Fruit fly (Drosophila melanogaster) whole organism, embryonic: ENCODE data around the gene mRpL49.

Source experiments
- Antp ChIP-seq: fragments of 200-800 bp; sonication (Bioruptor generic); optimal IDR thresholded peaks from 3 replicates; lab custom pipeline; 2016; ENCODE audit warnings: missing biosample characterization, missing genetic modification characterization
- Blimp-1 ChIP-seq: fragments of 200-800 bp; sonication (Bioruptor generic); optimal IDR thresholded peaks from 3 replicates; lab custom pipeline; 2018; ENCODE audit warnings: missing biosample characterization, missing genetic modification characterization, mild to moderate bottlenecking, moderate library complexity, missing genetic modification reagents
- BtbVII ChIP-seq: fragments of 200-800 bp; sonication (Bioruptor generic); optimal IDR thresholded peaks from 3 replicates; lab custom pipeline; 2017; ENCODE audit warnings: missing biosample characterization, mild to moderate bottlenecking, missing genetic modification characterization
- CG10267 ChIP-seq: fragments of 200-800 bp; sonication (Bioruptor generic); optimal IDR thresholded peaks from 2 replicates; lab custom pipeline; 2018; ENCODE audit warnings: missing biosample characterization, mild to moderate bottlenecking, missing genetic modification characterization, moderate library complexity
- CG11247 ChIP-seq: fragments of 200-800 bp; sonication (Bioruptor generic); IDR thresholded peaks from 2 replicates; pipeline ENCODE4 v1.3.6; 2022; ENCODE audit warnings: missing biosample characterization, missing genetic modification characterization
- CG11504 ChIP-seq: fragments of 200-800 bp; sonication (Bioruptor generic); optimal IDR thresholded peaks from 3 replicates; lab custom pipeline; 2019; ENCODE audit warnings: missing biosample characterization, mild to moderate bottlenecking, missing genetic modification characterization, moderate library complexity
- CG12236 ChIP-seq: fragments of 200-800 bp; sonication (Bioruptor generic); optimal IDR thresholded peaks from 2 replicates; lab custom pipeline; 2016; ENCODE audit warnings: missing biosample characterization, missing genetic modification characterization
- CG12391 ChIP-seq: fragments of 200-800 bp; sonication (Bioruptor generic); optimal IDR thresholded peaks from 3 replicates; lab custom pipeline; 2018; ENCODE audit warnings: missing biosample characterization, mild to moderate bottlenecking, missing genetic modification characterization, moderate library complexity
- CG14014 ChIP-seq: fragments of 200-800 bp; sonication (Bioruptor generic); IDR thresholded peaks from 2 replicates; pipeline ENCODE4 v1.3.6; 2022; ENCODE audit warnings: missing biosample characterization, missing genetic modification characterization
- CG14860 ChIP-seq: fragments of 200-800 bp; sonication (Bioruptor generic); IDR thresholded peaks from 3 replicates; pipeline ENCODE4 v1.3.6; 2022; ENCODE audit warnings: missing biosample characterization, missing genetic modification characterization; ENCODE audit not compliant: partially characterized antibody
- CG16779 ChIP-seq: fragments of 200-800 bp; sonication (Bioruptor generic); IDR thresholded peaks from 2 replicates; pipeline ENCODE4 v1.3.6; 2022; ENCODE audit warnings: missing biosample characterization, missing genetic modification characterization
- CG18262 ChIP-seq: fragments of 200-800 bp; optimal IDR thresholded peaks from 3 replicates; lab custom pipeline; 2019; ENCODE audit warnings: missing biosample characterization, mild to moderate bottlenecking, missing genetic modification characterization, moderate library complexity
- CG6854 ChIP-seq: fragments of 200-800 bp; sonication (Bioruptor generic); optimal IDR thresholded peaks from 3 replicates; lab custom pipeline; 2017; ENCODE audit warnings: missing biosample characterization, mild to moderate bottlenecking, missing genetic modification characterization
- CG7839 ChIP-seq: fragments of 200-800 bp; sonication (Bioruptor generic); optimal IDR thresholded peaks from 3 replicates; lab custom pipeline; 2018; ENCODE audit warnings: missing biosample characterization, mild to moderate bottlenecking, missing genetic modification characterization, moderate library complexity
- CG9437 ChIP-seq: fragments of 200-800 bp; sonication (Bioruptor generic); optimal IDR thresholded peaks from 2 replicates; lab custom pipeline; 2018; ENCODE audit warnings: missing biosample characterization, mild to moderate bottlenecking, missing genetic modification characterization
- CG9727 ChIP-seq: fragments of 200-800 bp; sonication (Bioruptor generic); optimal IDR thresholded peaks from 3 replicates; lab custom pipeline; 2017; ENCODE audit warnings: missing biosample characterization, mild to moderate bottlenecking, missing genetic modification characterization
- CG9797 ChIP-seq: fragments of 200-800 bp; sonication (Bioruptor generic); optimal IDR thresholded peaks from 3 replicates; lab custom pipeline; 2018; ENCODE audit warnings: missing biosample characterization, mild to moderate bottlenecking, missing genetic modification characterization
- CrebB ChIP-seq: fragments of 200-800 bp; sonication (Bioruptor generic); optimal IDR thresholded peaks from 3 replicates; lab custom pipeline; 2018; ENCODE audit warnings: missing biosample characterization, mild to moderate bottlenecking, missing genetic modification characterization
- E2f1 ChIP-seq: fragments of 200-800 bp; sonication (Bioruptor generic); IDR thresholded peaks from 2 replicates; pipeline ENCODE4 v1.3.6; 2022; ENCODE audit warnings: missing biosample characterization, missing genetic modification characterization
- Elba2 ChIP-seq: fragments of 200-800 bp; sonication (Bioruptor generic); optimal IDR thresholded peaks from 3 replicates; lab custom pipeline; 2016; ENCODE audit warnings: missing biosample characterization, missing genetic modification characterization
- HLH4C ChIP-seq: fragments of 200-800 bp; sonication (Bioruptor generic); IDR thresholded peaks from 3 replicates; pipeline ENCODE4 v1.3.6; 2022; ENCODE audit warnings: missing biosample characterization, missing genetic modification characterization; ENCODE audit not compliant: partially characterized antibody
- HLHmδ ChIP-seq: fragments of 200-800 bp; sonication (Bioruptor generic); optimal IDR thresholded peaks from 2 replicates; lab custom pipeline; 2018; ENCODE audit warnings: missing biosample characterization, mild to moderate bottlenecking, missing genetic modification characterization, moderate library complexity
- Sox100B ChIP-seq: fragments of 200-800 bp; sonication (Bioruptor generic); optimal IDR thresholded peaks from 3 replicates; lab custom pipeline; 2018; ENCODE audit warnings: missing biosample characterization, mild to moderate bottlenecking, missing genetic modification characterization
- Xrp1 ChIP-seq: fragments of 200-800 bp; sonication (Bioruptor generic); IDR thresholded peaks from 2 replicates; pipeline ENCODE4 v1.3.6; 2022; ENCODE audit warnings: missing biosample characterization, missing genetic modification characterization
- ara ChIP-seq: fragments of 200-800 bp; sonication (Bioruptor generic); IDR thresholded peaks from 2 replicates; pipeline ENCODE4 v1.3.6; 2022; ENCODE audit warnings: missing biosample characterization, missing genetic modification characterization
- ash1 ChIP-seq: fragments of 200-800 bp; sonication (Bioruptor generic); optimal IDR thresholded peaks from 2 replicates; lab custom pipeline; 2018; ENCODE audit warnings: missing biosample characterization, mild to moderate bottlenecking, missing genetic modification characterization
- ato ChIP-seq: fragments of 200-800 bp; sonication (Bioruptor generic); IDR thresholded peaks from 2 replicates; pipeline ENCODE4 v1.3.6; 2022; ENCODE audit warnings: missing biosample characterization, missing genetic modification characterization; ENCODE audit not compliant: partially characterized antibody
- br ChIP-seq: fragments of >200 bp; optimal IDR thresholded peaks from 2 replicates; lab custom pipeline; 2017
- cg ChIP-seq: fragments of 200-800 bp; sonication (Bioruptor generic); optimal IDR thresholded peaks from 3 replicates; lab custom pipeline; 2019; ENCODE audit warnings: missing biosample characterization, mild to moderate bottlenecking, missing genetic modification characterization, moderate library complexity
- ci ChIP-seq: fragments of 200-800 bp; sonication (Bioruptor generic); IDR thresholded peaks from 3 replicates; pipeline ENCODE4 v1.3.6; 2022; ENCODE audit warnings: missing biosample characterization, missing genetic modification characterization
- ewg ChIP-seq: fragments of 200-800 bp; sonication (Bioruptor generic); optimal IDR thresholded peaks from 3 replicates; lab custom pipeline; 2017; ENCODE audit warnings: mild to moderate bottlenecking, missing biosample characterization, missing genetic modification reagents, missing genetic modification characterization
- fd96Cb ChIP-seq: fragments of 200-800 bp; sonication (Bioruptor generic); optimal IDR thresholded peaks from 2 replicates; lab custom pipeline; 2018; ENCODE audit warnings: missing biosample characterization, mild to moderate bottlenecking, missing genetic modification characterization, moderate library complexity
- fru ChIP-seq: fragments of >200 bp; optimal IDR thresholded peaks from 2 replicates; lab custom pipeline; 2017
- gem ChIP-seq: fragments of 200-800 bp; sonication (Bioruptor generic); optimal IDR thresholded peaks from 2 replicates; lab custom pipeline; 2019; ENCODE audit warnings: missing biosample characterization, mild to moderate bottlenecking, missing genetic modification characterization, moderate library complexity
- gt ChIP-seq: fragments of 200-800 bp; sonication (Bioruptor generic); IDR thresholded peaks from 2 replicates; pipeline ENCODE4 v1.3.6; 2022; ENCODE audit warnings: missing biosample characterization, missing genetic modification characterization
- ind ChIP-seq: fragments of 200-800 bp; sonication (Bioruptor generic); optimal IDR thresholded peaks from 3 replicates; lab custom pipeline; 2016; ENCODE audit warnings: missing biosample characterization, missing genetic modification characterization
- insv ChIP-seq, 2 experiments: fragments of 200-800 bp; sonication (Bioruptor generic); optimal IDR thresholded peaks; 3 replicates each; lab custom pipeline; 2016 to 2018; ENCODE audit warnings: missing biosample characterization in 2 of 2, missing genetic modification characterization in 2 of 2
- lilli ChIP-seq: fragments of 200-800 bp; sonication (Bioruptor generic); optimal IDR thresholded peaks from 3 replicates; lab custom pipeline; 2016; ENCODE audit warnings: missing biosample characterization, missing genetic modification characterization
- lola ChIP-seq, 3 experiments: fragments of >200 bp in 2 of 3; fragments of 200-800 bp in 1 of 3; sonication (Bioruptor generic) in 1 of 3; optimal IDR thresholded peaks; 2 replicates each; lab custom pipeline; 2017 to 2019; ENCODE audit warnings: missing biosample characterization in 3 of 3, missing genetic modification characterization in 3 of 3, mild to moderate bottlenecking in 1 of 3, moderate library complexity in 1 of 3
- nerfin-2 ChIP-seq: fragments of 200-800 bp; sonication (Bioruptor generic); IDR thresholded peaks from 2 replicates; pipeline ENCODE4 v1.3.6; 2022; ENCODE audit warnings: missing biosample characterization, missing genetic modification characterization; ENCODE audit not compliant: partially characterized antibody
- pb ChIP-seq: fragments of 200-800 bp; sonication (Bioruptor generic); optimal IDR thresholded peaks from 3 replicates; lab custom pipeline; 2016; ENCODE audit warnings: missing biosample characterization, missing genetic modification characterization
- pfk ChIP-seq: fragments of 200-800 bp; sonication (Bioruptor generic); optimal IDR thresholded peaks from 2 replicates; lab custom pipeline; 2018; ENCODE audit warnings: missing biosample characterization, mild to moderate bottlenecking, missing genetic modification characterization, moderate library complexity
- phol ChIP-seq: fragments of 200-800 bp; sonication (Bioruptor generic); optimal IDR thresholded peaks from 3 replicates; lab custom pipeline; 2018; ENCODE audit warnings: missing biosample characterization, mild to moderate bottlenecking, missing genetic modification characterization, moderate library complexity
- prd ChIP-seq, 3 experiments: fragments of >200 bp in 2 of 3; fragments of 200-800 bp in 1 of 3; sonication (Bioruptor generic) in 1 of 3; optimal IDR thresholded peaks in 2 of 3; IDR thresholded peaks in 1 of 3; 2 replicates in 2 of 3; 3 replicates in 1 of 3; pipeline versions ENCODE4 v1.3.6 to Lab custom; 2017 to 2022; ENCODE audit warnings: missing biosample characterization in 1 of 3, missing genetic modification characterization in 1 of 3
- pros ChIP-seq: fragments of 200-800 bp; sonication (Bioruptor generic); optimal IDR thresholded peaks from 3 replicates; lab custom pipeline; 2019; ENCODE audit warnings: missing biosample characterization, mild to moderate bottlenecking, missing genetic modification characterization, moderate library complexity
- ro ChIP-seq: fragments of 200-800 bp; sonication (Bioruptor generic); IDR thresholded peaks from 2 replicates; pipeline ENCODE4 v1.3.6; 2022; ENCODE audit warnings: missing biosample characterization, missing genetic modification characterization
- sim ChIP-seq: fragments of 200-800 bp; sonication (Bioruptor generic); IDR thresholded peaks from 2 replicates; pipeline ENCODE4 v1.3.6; 2022; ENCODE audit warnings: missing biosample characterization, missing genetic modification characterization
- tin ChIP-seq: fragments of 200-800 bp; sonication (Bioruptor generic); optimal IDR thresholded peaks from 3 replicates; lab custom pipeline; 2016; ENCODE audit warnings: missing biosample characterization, missing genetic modification characterization
- tio ChIP-seq: fragments of 200-800 bp; sonication (Bioruptor generic); optimal IDR thresholded peaks from 2 replicates; lab custom pipeline; 2017; ENCODE audit warnings: missing biosample characterization, missing genetic modification characterization, inconsistent platforms
- tll ChIP-seq, 2 experiments: fragments of 200-800 bp in 1 of 2; fragments of >200 bp in 1 of 2; sonication (Bioruptor generic) in 1 of 2; optimal IDR thresholded peaks; 2 replicates each; lab custom pipeline; 2017 to 2019; ENCODE audit warnings: missing biosample characterization in 2 of 2, missing genetic modification characterization in 2 of 2, mild to moderate bottlenecking in 1 of 2, moderate library complexity in 1 of 2
- tna ChIP-seq: fragments of 200-800 bp; sonication (Bioruptor generic); IDR thresholded peaks from 2 replicates; pipeline ENCODE4 v1.3.6; 2022; ENCODE audit warnings: missing biosample characterization, missing genetic modification characterization; ENCODE audit not compliant: partially characterized antibody
- ttk ChIP-seq: fragments of 200-800 bp; sonication (Bioruptor generic); IDR thresholded peaks from 2 replicates; pipeline ENCODE4 v2.1.2; 2022; ENCODE audit warnings: missing biosample characterization, missing genetic modification characterization

mRpL49 gene

DNA sequence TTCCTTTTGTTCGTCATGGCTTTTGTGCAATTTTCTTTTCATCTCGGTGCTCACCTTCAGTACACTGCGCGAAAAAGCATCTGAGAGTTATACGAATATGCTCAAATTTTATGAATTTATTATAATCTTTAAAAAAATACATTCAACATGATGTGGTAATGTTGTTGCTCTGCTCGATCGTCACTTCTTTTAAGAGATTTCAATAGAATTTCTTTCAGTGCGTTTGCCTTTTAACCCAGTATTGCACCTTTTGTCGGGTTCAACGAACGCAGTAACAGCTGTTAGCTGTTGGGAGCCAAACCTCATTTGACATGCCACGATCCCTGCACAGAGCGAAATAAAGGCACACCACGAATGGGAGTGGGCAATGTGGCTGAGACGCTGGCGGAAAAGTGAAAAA lies 33.0 kb downstream of the mRpL49 start (continued):
- TF ChIP-seq CG18262 (peak; percentile 39), ind (GFP tag; lab: Kevin White, UChicago) (no peak), ara (GFP tag; lab: Robert Waterston, UW) (peak; percentile 51), E2f1 (GFP tag; lab: Robert Waterston, UW) (0 out of 2 replicates have a peak, but pooled peaks have one; percentile 9), sim (no peak), tio (peak; percentile 6), BtbVII (GFP tag; lab: Kevin White, UChicago) (no peak), pfk (no peak), ash1 (GFP tag; lab: Kevin White, UChicago) (no peak), CG9727 (peak; percentile 52), phol (tag; lab: Kevin White, UChicago) (peak; percentile 11), lilli (GFP tag; lab: Kevin White, UChicago) (peak; percentile 8), Elba2 (GFP tag; lab: Kevin White, UChicago) (peak; percentile 8), ttk (GFP tag; lab: Robert Waterston, UW) (no peak), CG12236 (no peak), HLH4C (GFP tag; lab: Robert Waterston, UW) (no peak), CG16779 (GFP tag; lab: Robert Waterston, UW) (no peak), tna (GFP tag; lab: Robert Waterston, UW) (no peak), prd (optimal IDR thresholded peaks at IDR 0.05; lab: Kevin White, UChicago) (no peak), prd (GFP tag; IDR thresholded peaks at IDR 0.05; lab: Robert Waterston, UW) (peak; percentile 86), pb (GFP tag; lab: Kevin White, UChicago) (no peak), fru (lab: Kevin White, UChicago) (no peak), tin (GFP tag; lab: Kevin White, UChicago) (peak; percentile 7), CG7839 (tag; lab: Kevin White, UChicago) (peak; percentile 16), CG12391 (peak; percentile 29), ato (GFP tag; lab: Robert Waterston, UW) (no peak), ci (GFP tag; lab: Robert Waterston, UW) (peak; percentile 47; the same call in 1 of the 3 replicates), Xrp1 (GFP tag; lab: Robert Waterston, UW) (peak; percentile 55), CG9797 (GFP tag; lab: Kevin White, UChicago) (no peak), CG10267 (tag; lab: Kevin White, UChicago) (peak; percentile 18), gem (peak; percentile 31), br (lab: Kevin White, UChicago) (no peak), Blimp-1 (peak; percentile 1), CG11504 (tag; lab: Kevin White, UChicago) (peak; percentile 13), CG6854 (GFP tag; lab: Kevin White, UChicago) (no peak), lola (GFP tag; optimal IDR thresholded peaks at IDR 0.05; lab: Kevin White, UChicago) (peak in 1 of 3 experiments; percentile 44)

DNA sequence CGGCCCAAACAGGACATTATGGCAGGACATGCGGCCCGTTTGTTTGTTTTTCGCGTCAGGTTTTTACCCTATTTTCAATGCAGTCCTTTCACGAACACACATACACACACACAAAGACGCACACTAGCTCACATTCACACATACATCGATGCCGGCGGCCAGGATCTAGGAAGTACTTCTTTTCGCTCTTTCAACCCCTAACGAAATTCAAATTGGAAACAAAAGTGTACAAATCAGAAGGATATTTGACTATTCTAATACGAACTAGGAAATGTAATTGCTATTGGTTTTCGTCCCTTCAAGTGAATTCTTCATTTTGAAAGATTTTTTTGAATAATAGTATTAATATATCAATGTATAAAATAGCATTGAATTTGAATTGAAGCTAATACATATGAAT lies 33.5 kb downstream of the mRpL49 start:
- no peak for TF ChIP-seq nerfin-2 (GFP tag; lab: Robert Waterston, UW)
- TF ChIP-seq CrebB (tag; lab: Kevin White, UChicago) = no peak
- TF ChIP-seq HLHmδ (GFP tag; lab: Kevin White, UChicago) = no peak
- peak; percentile 41 for TF ChIP-seq pros
- no peak for TF ChIP-seq CG11247
- TF ChIP-seq gt (GFP tag; lab: Robert Waterston, UW) = no peak
- no peak for TF ChIP-seq ro (GFP tag; lab: Robert Waterston, UW)
- no peak for TF ChIP-seq CG14014 (GFP tag; lab: Robert Waterston, UW)
- TF ChIP-seq cg (GFP tag; lab: Kevin White, UChicago) = peak; percentile 45
- no peak for TF ChIP-seq ewg (GFP tag; lab: Kevin White, UChicago)
- peak; percentile 5 to 91 for TF ChIP-seq insv (GFP tag; optimal IDR thresholded peaks at IDR 0.05; lab: Kevin White, UChicago)
- no peak for TF ChIP-seq fd96Cb (tag; lab: Kevin White, UChicago)
- TF ChIP-seq CG9437 = no peak
- TF ChIP-seq Sox100B = no peak
- TF ChIP-seq Antp (GFP tag; lab: Kevin White, UChicago) = no peak
- TF ChIP-seq tll (GFP tag; optimal IDR thresholded peaks at IDR 0.05; lab: Kevin White, UChicago) = peak in 1 of 2 experiments; percentile 37
- TF ChIP-seq CG14860 (GFP tag; lab: Robert Waterston, UW) = no peak
